Fruit fly (Drosophila melanogaster): Measurements from ENCODE around the gene snsl.

Gene snsl

DNA sequence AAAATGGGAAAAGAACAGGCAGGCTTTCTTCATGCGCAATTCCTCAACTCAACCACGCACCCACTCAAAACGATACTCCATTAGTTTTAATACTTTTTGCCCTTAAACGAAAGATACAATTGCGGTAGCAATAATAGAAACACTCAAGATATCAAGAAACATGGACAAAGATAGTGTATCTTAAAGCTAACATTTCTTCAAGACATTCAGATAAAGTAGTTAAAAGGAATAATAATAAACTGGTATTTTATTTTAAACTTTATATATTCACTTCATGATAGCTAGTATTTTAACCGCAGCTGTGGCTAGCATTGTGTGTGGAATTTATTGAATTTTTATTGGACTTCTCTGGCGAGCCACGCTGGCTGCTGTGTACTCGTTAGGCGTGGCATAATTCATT, 50.4 kb downstream of the snsl start (continued):
- no peak for TF ChIP-seq tll (GFP tag; optimal IDR thresholded peaks at IDR 0.05)
- TF ChIP-seq stc (GFP tag; IDR thresholded peaks at IDR 0.05): peak; percentile 52; the same call in 1 of the 2 replicates
- TF ChIP-seq CG17568 (GFP tag; optimal IDR thresholded peaks at IDR 0.05): peak; percentile 56
- peak; percentile 44 for TF ChIP-seq CG2202 (tag; optimal IDR thresholded peaks at IDR 0.05)
- TF ChIP-seq CG1233 (GFP tag; optimal IDR thresholded peaks at IDR 0.05): peak; percentile 64
- TF ChIP-seq CG2678 (tag; optimal IDR thresholded peaks at IDR 0.05): peak; percentile 84
- peak; percentile 82 for TF ChIP-seq Blimp-1 (GFP tag; optimal IDR thresholded peaks at IDR 0.05)
- TF ChIP-seq cato (GFP tag; optimal IDR thresholded peaks at IDR 0.05; ENCODE audit: borderline replicate concordance): no peak
- no peak for TF ChIP-seq repo (GFP tag; optimal IDR thresholded peaks at IDR 0.05)
- peak; percentile 50 for TF ChIP-seq Xbp1 (GFP tag; optimal IDR thresholded peaks at IDR 0.05)
- no peak for TF ChIP-seq fd64A (GFP tag; optimal IDR thresholded peaks at IDR 0.05)
- no peak for TF ChIP-seq CG11723 (GFP tag; optimal IDR thresholded peaks at IDR 0.05)
- TF ChIP-seq Bgb (GFP tag; IDR thresholded peaks at IDR 0.05; ENCODE audit: partially characterized antibody): no peak
- no peak for TF ChIP-seq aop (GFP tag; IDR thresholded peaks at IDR 0.05)
- TF ChIP-seq D19B (GFP tag; optimal IDR thresholded peaks at IDR 0.05): no peak
- TF ChIP-seq Neu2 (GFP tag; optimal IDR thresholded peaks at IDR 0.05; ENCODE audit: borderline replicate concordance): no peak
- TF ChIP-seq lmd (GFP tag; IDR thresholded peaks at IDR 0.05): peak; percentile 51
- TF ChIP-seq CG15073 (GFP tag; optimal IDR thresholded peaks at IDR 0.05): no peak
- peak; percentile 82 for TF ChIP-seq CG18262 (tag; optimal IDR thresholded peaks at IDR 0.05)
- TF ChIP-seq CG5180 (GFP tag; optimal IDR thresholded peaks at IDR 0.05): peak; percentile 13
- TF ChIP-seq sc (optimal IDR thresholded peaks at IDR 0.05): no peak
- peak; percentile 45 for TF ChIP-seq sc (GFP tag; optimal IDR thresholded peaks at IDR 0.05)
- TF ChIP-seq slbo (GFP tag; IDR thresholded peaks at IDR 0.05): 0 out of 2 replicates have a peak, but pooled peaks have one; percentile 37
- peak; percentile 20 for TF ChIP-seq kah (GFP tag; optimal IDR thresholded peaks at IDR 0.05)
- TF ChIP-seq CG16813 (GFP tag; IDR thresholded peaks at IDR 0.05; ENCODE audit: partially characterized antibody): no peak
- peak; percentile 58 for TF ChIP-seq CG4424 (GFP tag; optimal IDR thresholded peaks at IDR 0.05)
- no peak for TF ChIP-seq usp (GFP tag; optimal IDR thresholded peaks at IDR 0.05)
- no peak for TF ChIP-seq ac (GFP tag; optimal IDR thresholded peaks at IDR 0.05)
- TF ChIP-seq sim (GFP tag; IDR thresholded peaks at IDR 0.05): no peak
- TF ChIP-seq CG15269 (tag; optimal IDR thresholded peaks at IDR 0.05): peak; percentile 71
- TF ChIP-seq CG14441 (GFP tag; IDR thresholded peaks at IDR 0.05): peak; percentile 63
- no peak; the same call in 1 of the 2 replicates for TF ChIP-seq CG10366 (GFP tag; IDR thresholded peaks at IDR 0.05)
- no peak for TF ChIP-seq dan (GFP tag; IDR thresholded peaks at IDR 0.05)
- TF ChIP-seq Dfd (GFP tag; optimal IDR thresholded peaks at IDR 0.05): no peak
- no peak for TF ChIP-seq Oaz (GFP tag; IDR thresholded peaks at IDR 0.05)
- TF ChIP-seq tgo (GFP tag; IDR thresholded peaks at IDR 0.05): peak; percentile 30; the same call in 1 of the 3 replicates
- TF ChIP-seq lola (GFP tag; optimal IDR thresholded peaks at IDR 0.05): peak in 1 of 3 experiments; percentile 68
- TF ChIP-seq zfh2 (GFP tag; optimal IDR thresholded peaks at IDR 0.05): no peak
- no peak; the same call in 1 of the 2 replicates for TF ChIP-seq Taf1 (GFP tag; IDR thresholded peaks at IDR 0.05)
- TF ChIP-seq CG12104 (GFP tag; optimal IDR thresholded peaks at IDR 0.05): no peak
- no peak for TF ChIP-seq pb (GFP tag; optimal IDR thresholded peaks at IDR 0.05)
- TF ChIP-seq CG2129 (GFP tag; IDR thresholded peaks at IDR 0.05; ENCODE audit: partially characterized antibody): no peak
- TF ChIP-seq gfzf (GFP tag; optimal IDR thresholded peaks at IDR 0.05): no peak
- TF ChIP-seq B-H1 (GFP tag; IDR thresholded peaks at IDR 0.05): peak; percentile 52
- peak; percentile 9 for TF ChIP-seq CG9817 (tag; optimal IDR thresholded peaks at IDR 0.05)
- TF ChIP-seq CG4854 (GFP tag; optimal IDR thresholded peaks at IDR 0.05): no peak
- TF ChIP-seq CG2116 (GFP tag; optimal IDR thresholded peaks at IDR 0.05): no peak
- TF ChIP-seq tap (tag; optimal IDR thresholded peaks at IDR 0.05): peak; percentile 84
- peak; percentile 65 for TF ChIP-seq zen (tag; optimal IDR thresholded peaks at IDR 0.05)
- TF ChIP-seq pita (GFP tag; optimal IDR thresholded peaks at IDR 0.05): no peak

All from whole organism, embryonic.